Worm (Caenorhabditis elegans) whole organism, midembryonic: Measurements from ENCODE around the gene nspc-4.

Source experiments
- T22C8.4 ChIP-seq: fragments of 200-800 bp; sonication (Bioruptor generic); IDR thresholded peaks from 2 replicates; pipeline ENCODE4 v1.3.6; 2022; ENCODE audit warnings: missing genetic modification characterization, missing compliant biosample characterization
- klf-2 ChIP-seq: fragments of 200-800 bp; sonication (Bioruptor generic); conservative IDR thresholded peaks from 2 replicates; pipeline ENCODE4 v1.3.6; 2022; ENCODE audit warnings: missing genetic modification reagents, missing genetic modification characterization, missing compliant biosample characterization

ce11 chrX:8492750-8493149 is 45.4 kb downstream of the nspc-4 start:
- TF ChIP-seq T22C8.4 (GFP tag; lab: Robert Waterston, UW) (no peak), klf-2 (GFP tag; lab: Robert Waterston, UW) (no peak)
